Worm (Caenorhabditis elegans) whole organism, L4/young adult: ENCODE data around the gene sri-70.

Experiments used
- W03F9.2 ChIP-seq: fragments of 150-350 bp; optimal IDR thresholded peaks from 2 replicates; lab custom pipeline; 2014; ENCODE audit warnings: missing biosample characterization, missing genetic modification characterization
- dao-5 ChIP-seq: sonication (generic microtip); optimal IDR thresholded peaks from 2 replicates; lab custom pipeline; 2016; ENCODE audit warnings: missing genotype, missing genetic modification characterization, moderate library complexity, missing compliant biosample characterization
- him-1 ChIP-seq: sonication (generic microtip); optimal IDR thresholded peaks from 2 replicates; lab custom pipeline; 2016; ENCODE audit warnings: missing genotype, missing genetic modification reagents, missing genetic modification characterization, missing compliant biosample characterization

Gene sri-70

DNA sequence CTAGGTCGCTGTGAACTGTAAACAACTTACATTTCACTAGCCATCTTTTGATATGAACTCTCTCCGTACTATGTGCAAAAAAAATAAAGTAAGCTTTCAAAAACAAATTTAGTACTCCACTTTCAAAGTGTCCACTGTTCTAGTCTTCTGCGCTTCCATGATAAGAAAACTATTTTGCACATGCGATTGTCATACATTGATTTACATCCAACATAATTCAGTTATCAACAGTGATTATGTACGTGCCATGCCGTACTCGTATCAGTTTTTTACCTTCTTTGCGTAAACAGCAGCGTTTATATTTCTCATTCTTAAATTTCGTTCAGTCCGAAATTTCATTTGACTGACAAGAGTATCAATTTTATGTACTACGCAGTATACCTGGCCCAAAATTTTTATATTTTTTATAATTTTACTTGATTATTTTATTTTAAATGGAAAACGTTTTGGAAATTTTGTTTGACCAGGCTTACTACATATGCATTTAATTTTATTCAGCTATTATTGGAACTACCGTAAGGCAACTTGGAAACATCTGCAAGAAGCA lies 50.0 kb downstream of the sri-70 start, which contains the start of the genes fbxa-134 and F47H4.2:
TSS of gene fbxa-134 (minus strand) at position 44 of the 547 bp plus-strand sequence.
TSS of gene F47H4.2 (plus strand) at position 497 of the 547 bp plus-strand sequence.
- TF ChIP-seq him-1 (tag; lab: Kevin White, UChicago) (no peak), dao-5 (tag; lab: Kevin White, UChicago) (no peak), W03F9.2 (tag; lab: Kevin White, UChicago) (peak; percentile 14)
